Fruit fly (Drosophila melanogaster): ENCODE data around the gene CG12713.

dm6 chr3L:15877520-15877919, 45.3 kb downstream of the CG12713 start:
- TF ChIP-seq CG8478 (optimal IDR thresholded peaks at IDR 0.05) (no peak), CTCF (optimal IDR thresholded peaks at IDR 0.05) (no peak)
